Fruit fly (Drosophila melanogaster) ovary, adult (tissue): Measurements from ENCODE around the gene Tgs1.

Experiments
- CG17801 ChIP-seq: fragments of 200-800 bp; optimal IDR thresholded peaks from 2 replicates; lab custom pipeline; 2019; ENCODE audit warnings: missing biosample characterization, mild to moderate bottlenecking, missing genetic modification characterization, moderate library complexity; ENCODE audit not compliant: partially characterized antibody

Tgs1 gene

dm6 chr3R:18298298-18298899 is 43.1 kb downstream of the Tgs1 start:
- no peak for TF ChIP-seq CG17801 (GFP tag; lab: Kevin White, UChicago)

dm6 chr3R:18298900-18299321 is 43.6 kb downstream of the Tgs1 start, which contains the start of gene Dlc90F:
Dlc90F (plus strand) TSS chr3R:18299229.
- TF ChIP-seq CG17801 (GFP tag; lab: Kevin White, UChicago) = no peak

- TF ChIP-seq CG17801 (GFP tag; lab: Kevin White, UChicago) = no peak
Measured at dm6 chr3R:18301569-18301968, 46.2 kb downstream of the Tgs1 start, which contains the start of gene Polr1E. Polr1E (minus strand) TSS chr3R:18301728.

dm6 chr3R:18302749-18303148 is 47.4 kb downstream of the Tgs1 start, which contains the start of gene CG7126:
CG7126 (minus strand) TSS chr3R:18302849.
- no peak for TF ChIP-seq CG17801 (GFP tag; lab: Kevin White, UChicago)
